Worm (Caenorhabditis elegans) whole organism, L2 larva: Measurements from ENCODE around the gene F25D1.8.

Experiments
- C34F6.9 ChIP-seq: fragments of 150-350 bp; optimal IDR thresholded peaks from 2 replicates; lab custom pipeline; 2014; ENCODE audit warnings: missing biosample characterization, missing genetic modification characterization
- R02D3.7 ChIP-seq: fragments of 150-350 bp; optimal IDR thresholded peaks from 2 replicates; lab custom pipeline; 2014; ENCODE audit warnings: missing biosample characterization, missing genetic modification characterization
- Y55F3AM.14 ChIP-seq: fragments of 200-800 bp; sonication (Bioruptor generic); optimal IDR thresholded peaks from 2 replicates; lab custom pipeline; 2018; ENCODE audit warnings: mild to moderate bottlenecking, missing genetic modification characterization, missing compliant biosample characterization
- ZK546.5 ChIP-seq: sonication (generic microtip); optimal IDR thresholded peaks from 2 replicates; lab custom pipeline; 2017; ENCODE audit warnings: missing biosample characterization, missing genetic modification characterization
- alr-1 ChIP-seq: fragments of 150-350 bp; optimal IDR thresholded peaks from 2 replicates; lab custom pipeline; 2014; ENCODE audit warnings: missing biosample characterization, missing genetic modification characterization
- aly-2 ChIP-seq: fragments of 150-350 bp; optimal IDR thresholded peaks from 2 replicates; lab custom pipeline; 2014; ENCODE audit warnings: missing biosample characterization, missing genetic modification characterization
- ama-1 ChIP-seq: fragments of 150-350 bp; optimal IDR thresholded peaks from 2 replicates; lab custom pipeline; 2018; ENCODE audit warnings: inconsistent platforms
- blmp-1 ChIP-seq: sonication (generic microtip); optimal IDR thresholded peaks from 2 replicates; lab custom pipeline; 2017; ENCODE audit warnings: missing genetic modification characterization, mild to moderate bottlenecking, missing compliant biosample characterization, antibody characterized with exemption, moderate library complexity; ENCODE audit not compliant: insufficient read depth
- ceh-16 ChIP-seq: fragments of 150-350 bp; optimal IDR thresholded peaks from 2 replicates; lab custom pipeline; 2014; ENCODE audit warnings: missing biosample characterization, missing genetic modification characterization
- ceh-82 ChIP-seq: fragments of 150-350 bp; optimal IDR thresholded peaks from 2 replicates; lab custom pipeline; 2014; ENCODE audit warnings: missing biosample characterization, missing genetic modification characterization
- crh-2 ChIP-seq: sonication (generic microtip); optimal IDR thresholded peaks from 2 replicates; lab custom pipeline; 2017; ENCODE audit warnings: missing biosample characterization, missing genetic modification characterization
- dmd-4 ChIP-seq: sonication (generic microtip); optimal IDR thresholded peaks from 2 replicates; lab custom pipeline; 2017; ENCODE audit warnings: missing biosample characterization, missing genetic modification characterization
- egl-27 ChIP-seq: sonication (generic microtip); optimal IDR thresholded peaks from 3 replicates; lab custom pipeline; 2017; ENCODE audit warnings: missing biosample characterization, missing genetic modification reagents, missing genetic modification characterization
- elt-1 ChIP-seq: fragments of 150-350 bp; optimal IDR thresholded peaks from 2 replicates; lab custom pipeline; 2014; ENCODE audit warnings: missing biosample characterization, missing genetic modification characterization
- elt-3 ChIP-seq: sonication (generic microtip); optimal IDR thresholded peaks from 2 replicates; lab custom pipeline; 2017; ENCODE audit warnings: missing biosample characterization, missing genetic modification characterization
- fos-1 ChIP-seq: fragments of 150-350 bp; optimal IDR thresholded peaks from 2 replicates; lab custom pipeline; 2014; ENCODE audit warnings: missing biosample characterization, missing genetic modification characterization
- gmeb-1 ChIP-seq: fragments of 150-350 bp; optimal IDR thresholded peaks from 2 replicates; lab custom pipeline; 2014; ENCODE audit warnings: missing biosample characterization, missing genetic modification characterization
- lin-11 ChIP-seq: fragments of 150-350 bp; sonication (generic microtip); optimal IDR thresholded peaks from 2 replicates; lab custom pipeline; 2014; ENCODE audit warnings: missing biosample characterization, missing genetic modification characterization, inconsistent platforms, mixed read lengths
- lin-13 ChIP-seq: fragments of 150-350 bp; optimal IDR thresholded peaks from 2 replicates; lab custom pipeline; 2014; ENCODE audit warnings: missing biosample characterization, missing genetic modification reagents, missing genetic modification characterization
- mab-5 ChIP-seq: fragments of 150-350 bp; optimal IDR thresholded peaks from 2 replicates; lab custom pipeline; 2014; ENCODE audit warnings: missing biosample characterization, missing genetic modification characterization
- mbf-1 ChIP-seq: sonication (generic microtip); optimal IDR thresholded peaks from 2 replicates; lab custom pipeline; 2017; ENCODE audit warnings: missing biosample characterization, missing genetic modification characterization
- mdl-1 ChIP-seq, 2 experiments: fragments of 150-350 bp in 1 of 2; sonication (generic microtip) in 1 of 2; optimal IDR thresholded peaks; 2 replicates each; lab custom pipeline; 2017; ENCODE audit warnings: missing biosample characterization in 2 of 2, missing genetic modification characterization in 2 of 2
- nhr-10 ChIP-seq: sonication (generic microtip); optimal IDR thresholded peaks from 2 replicates; lab custom pipeline; 2017; ENCODE audit warnings: missing biosample characterization, missing genetic modification characterization
- nhr-11 ChIP-seq: fragments of 150-350 bp; optimal IDR thresholded peaks from 2 replicates; lab custom pipeline; 2014; ENCODE audit warnings: missing biosample characterization, missing genetic modification characterization
- nhr-12 ChIP-seq: fragments of 150-350 bp; optimal IDR thresholded peaks from 2 replicates; lab custom pipeline; 2014; ENCODE audit warnings: missing biosample characterization, missing genetic modification characterization
- nhr-129 ChIP-seq: fragments of 150-350 bp; optimal IDR thresholded peaks from 2 replicates; lab custom pipeline; 2014; ENCODE audit warnings: missing biosample characterization, missing genetic modification characterization
- nhr-21 ChIP-seq: fragments of 150-350 bp; optimal IDR thresholded peaks from 2 replicates; lab custom pipeline; 2014; ENCODE audit warnings: missing biosample characterization, missing genetic modification characterization
- nhr-23 ChIP-seq: fragments of 150-350 bp; optimal IDR thresholded peaks from 2 replicates; lab custom pipeline; 2014; ENCODE audit warnings: missing biosample characterization, missing genetic modification reagents, missing genetic modification characterization
- nhr-237 ChIP-seq: fragments of 150-350 bp; optimal IDR thresholded peaks from 2 replicates; lab custom pipeline; 2014; ENCODE audit warnings: missing biosample characterization, missing genetic modification characterization
- nhr-25 ChIP-seq: fragments of 150-350 bp; sonication (generic microtip); optimal IDR thresholded peaks from 3 replicates; lab custom pipeline; 2014; ENCODE audit warnings: missing biosample characterization, missing genetic modification characterization
- nhr-6 ChIP-seq: fragments of 150-350 bp; optimal IDR thresholded peaks from 2 replicates; lab custom pipeline; 2014; ENCODE audit warnings: missing biosample characterization, missing genetic modification characterization
- nhr-77 ChIP-seq: fragments of 150-350 bp; optimal IDR thresholded peaks from 2 replicates; lab custom pipeline; 2014; ENCODE audit warnings: missing biosample characterization, missing genetic modification characterization
- peb-1 ChIP-seq: fragments of 150-350 bp; optimal IDR thresholded peaks from 2 replicates; lab custom pipeline; 2014; ENCODE audit warnings: missing biosample characterization, missing genetic modification characterization
- sem-4 ChIP-seq: fragments of 150-350 bp; optimal IDR thresholded peaks from 2 replicates; lab custom pipeline; 2014; ENCODE audit warnings: missing biosample characterization, missing genetic modification reagents, missing genetic modification characterization
- sma-3 ChIP-seq: sonication (generic microtip); optimal IDR thresholded peaks from 2 replicates; lab custom pipeline; 2016; ENCODE audit warnings: missing genetic modification reagents, missing genetic modification characterization, missing compliant biosample characterization
- sma-9 ChIP-seq, 2 experiments: fragments of 150-350 bp in 1 of 2; sonication (generic microtip) in 1 of 2; optimal IDR thresholded peaks; 2 replicates each; lab custom pipeline; 2014 to 2016; ENCODE audit warnings: missing genetic modification characterization in 2 of 2, mild to moderate bottlenecking in 1 of 2, missing biosample characterization in 1 of 2, missing compliant biosample characterization in 1 of 2, missing genetic modification reagents in 1 of 2, moderate library complexity in 1 of 2
- snpc-4 ChIP-seq: fragments of 150-350 bp; optimal IDR thresholded peaks from 2 replicates; lab custom pipeline; 2014; ENCODE audit warnings: missing biosample characterization, missing genetic modification characterization
- unc-39 ChIP-seq: fragments of 150-350 bp; optimal IDR thresholded peaks from 2 replicates; lab custom pipeline; 2014; ENCODE audit warnings: missing biosample characterization, missing genetic modification characterization
- unc-55 ChIP-seq: fragments of 150-350 bp; sonication (generic microtip); optimal IDR thresholded peaks from 3 replicates; lab custom pipeline; 2014; ENCODE audit warnings: missing biosample characterization, missing genetic modification reagents, missing genetic modification characterization
- unc-62 ChIP-seq: fragments of 150-350 bp; optimal IDR thresholded peaks from 2 replicates; lab custom pipeline; 2014; ENCODE audit warnings: missing biosample characterization, missing genetic modification reagents, missing genetic modification characterization
- zag-1 ChIP-seq: fragments of 150-350 bp; optimal IDR thresholded peaks from 2 replicates; lab custom pipeline; 2014; ENCODE audit warnings: missing biosample characterization, missing genetic modification characterization
- ztf-1 ChIP-seq: fragments of 200-800 bp; sonication (Bioruptor generic); conservative IDR thresholded peaks from 2 replicates; pipeline ENCODE4 v1.3.6; 2022; ENCODE audit warnings: missing genetic modification characterization, missing compliant biosample characterization
- ztf-4 ChIP-seq: fragments of 150-350 bp; optimal IDR thresholded peaks from 2 replicates; lab custom pipeline; 2014; ENCODE audit warnings: missing biosample characterization, missing genetic modification characterization

F25D1.8 gene

ce11 chrV:10525902-10526301 lies 13.3 kb upstream of the F25D1.8 start, which contains the start of the genes C35A5.8 and hda-11 (continued):
- no peak for TF ChIP-seq mdl-1 (tag; optimal IDR thresholded peaks at IDR 0.05; lab: Kevin White, UChicago)
- no peak for TF ChIP-seq lin-13 (GFP tag; lab: Kevin White, UChicago)
- TF ChIP-seq ZK546.5 (tag; lab: Kevin White, UChicago), result no peak
- peak; percentile 76 for TF ChIP-seq gmeb-1
- no peak for TF ChIP-seq nhr-10 (tag; lab: Kevin White, UChicago)
- no peak for TF ChIP-seq nhr-77 (tag; lab: Kevin White, UChicago)
- TF ChIP-seq fos-1, result peak; percentile 44
- no peak for TF ChIP-seq unc-62 (GFP tag; lab: Kevin White, UChicago)
- TF ChIP-seq nhr-11 (tag; lab: Kevin White, UChicago), result no peak
- no peak for TF ChIP-seq aly-2 (tag; lab: Kevin White, UChicago)
- no peak for TF ChIP-seq peb-1
- TF ChIP-seq, all 48 proteins: peak for 15

ce11 chrV:10528500-10528899 lies 10.7 kb upstream of the F25D1.8 start, which contains the start of gene F25D1.3:
F25D1.3 (plus strand) TSS chrV:10528724.
- no peak for TF ChIP-seq sma-9 (GFP tag; optimal IDR thresholded peaks at IDR 0.05; lab: Kevin White, UChicago)
- no peak for TF ChIP-seq sma-9 (tag; optimal IDR thresholded peaks at IDR 0.05; lab: Kevin White, UChicago)
- TF ChIP-seq dmd-4 (tag; lab: Kevin White, UChicago), result no peak
- peak; percentile 30 for TF ChIP-seq blmp-1 (tag; lab: Kevin White, UChicago)
- no peak for TF ChIP-seq nhr-10 (tag; lab: Kevin White, UChicago)
- no peak for TF ChIP-seq snpc-4
- TF ChIP-seq Y55F3AM.14, result no peak

- TF ChIP-seq fos-1, result peak; percentile 22
- no peak for TF ChIP-seq nhr-129 (tag; lab: Kevin White, UChicago)
- TF ChIP-seq nhr-25 (tag; lab: Kevin White, UChicago), result no peak
- no peak for TF ChIP-seq alr-1 (tag; lab: Kevin White, UChicago)
- no peak for TF ChIP-seq nhr-12 (tag; lab: Kevin White, UChicago)
- no peak for TF ChIP-seq mab-5 (tag; lab: Kevin White, UChicago)
- no peak for TF ChIP-seq dmd-4 (tag; lab: Kevin White, UChicago)
- TF ChIP-seq gmeb-1, result no peak
Measured at ce11 chrV:10529600-10529999, 9.6 kb upstream of the F25D1.8 start.

DNA sequence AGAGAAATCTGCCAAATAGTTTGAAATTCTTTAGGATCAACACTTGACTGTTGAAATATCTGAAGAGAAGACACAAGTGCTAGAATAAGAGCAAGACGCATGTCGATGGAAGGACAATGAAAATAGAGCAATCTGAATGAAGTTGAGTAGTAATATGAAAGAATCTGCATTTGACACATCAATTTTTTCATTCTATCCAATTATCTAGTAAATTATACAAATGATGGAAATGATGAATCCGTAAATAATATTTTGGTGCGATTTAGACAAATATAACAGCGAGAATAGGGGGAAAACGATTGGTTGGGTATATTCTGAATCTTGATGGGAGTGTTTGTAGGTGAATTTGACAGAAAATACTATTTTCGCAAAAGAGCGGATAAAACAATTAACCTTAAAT lies 6.5 kb upstream of the F25D1.8 start, which contains the start of gene txt-10:
Gene txt-10 (minus strand): TSS at position 101 of the 400 bp plus-strand sequence.
- TF ChIP-seq ceh-82 (tag; lab: Kevin White, UChicago) (no peak), elt-1 (tag; lab: Kevin White, UChicago) (no peak), snpc-4 (no peak), zag-1 (tag; lab: Kevin White, UChicago) (no peak), nhr-25 (tag; lab: Kevin White, UChicago) (no peak)

DNA sequence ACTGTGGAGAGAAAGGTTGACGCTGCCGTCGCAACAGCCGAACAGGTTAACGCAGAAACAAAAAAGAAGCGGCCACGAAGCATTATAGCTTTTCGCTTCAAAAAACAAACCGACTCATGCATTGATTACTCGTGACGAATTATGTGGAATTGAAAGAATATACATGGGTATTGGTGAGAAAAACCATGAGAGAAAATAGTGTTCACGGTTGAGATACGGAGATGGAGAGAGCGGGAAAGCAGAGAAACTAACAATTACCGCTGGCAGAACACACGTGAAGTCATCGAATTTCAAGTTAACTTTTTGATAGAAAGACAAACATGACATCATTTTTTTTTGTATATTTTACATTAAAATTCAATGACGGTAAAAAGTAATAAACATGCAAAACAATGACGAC lies 3.9 kb upstream of the F25D1.8 start:
- TF ChIP-seq sma-9 (GFP tag; optimal IDR thresholded peaks at IDR 0.05; lab: Kevin White, UChicago), result no peak
- no peak for TF ChIP-seq sma-9 (tag; optimal IDR thresholded peaks at IDR 0.05; lab: Kevin White, UChicago)
- TF ChIP-seq zag-1 (tag; lab: Kevin White, UChicago), result no peak
- TF ChIP-seq alr-1 (tag; lab: Kevin White, UChicago), result no peak
- TF ChIP-seq ztf-1 (GFP tag; lab: Robert Waterston, UW), result no peak
- TF ChIP-seq unc-55 (GFP tag; lab: Kevin White, UChicago), result peak; percentile 6
- TF ChIP-seq nhr-25 (tag; lab: Kevin White, UChicago), result peak; percentile 6
- TF ChIP-seq sma-3 (GFP tag; lab: Kevin White, UChicago), result no peak
- no peak for TF ChIP-seq sem-4 (tag; lab: Kevin White, UChicago)
- no peak for TF ChIP-seq mbf-1 (tag; lab: Kevin White, UChicago)
- TF ChIP-seq Y55F3AM.14, result no peak
- TF ChIP-seq egl-27, result no peak
- TF ChIP-seq fos-1, result peak; percentile 53
- TF ChIP-seq ztf-4 (tag; lab: Kevin White, UChicago), result peak; percentile 30
- peak in 1 of 2 experiments; percentile 12 for TF ChIP-seq mdl-1 (tag; optimal IDR thresholded peaks at IDR 0.05; lab: Kevin White, UChicago)
- TF ChIP-seq peb-1, result no peak
- no peak for TF ChIP-seq ceh-16 (tag; lab: Kevin White, UChicago)
- no peak for TF ChIP-seq unc-39 (tag; lab: Kevin White, UChicago)
- TF ChIP-seq lin-13 (GFP tag; lab: Kevin White, UChicago), result peak; percentile 28
- TF ChIP-seq mab-5 (tag; lab: Kevin White, UChicago), result no peak
- no peak for TF ChIP-seq nhr-11 (tag; lab: Kevin White, UChicago)
- TF ChIP-seq elt-3, result no peak
- TF ChIP-seq nhr-237, result no peak
- TF ChIP-seq nhr-129 (tag; lab: Kevin White, UChicago), result peak; percentile 41
- no peak for TF ChIP-seq nhr-23
- no peak for TF ChIP-seq aly-2 (tag; lab: Kevin White, UChicago)
- peak; percentile 41 for TF ChIP-seq C34F6.9
- no peak for TF ChIP-seq nhr-21 (tag; lab: Kevin White, UChicago)
- no peak for TF ChIP-seq ceh-82 (tag; lab: Kevin White, UChicago)
- no peak for TF ChIP-seq nhr-6 (tag; lab: Kevin White, UChicago)
- TF ChIP-seq crh-2, result peak; percentile 33
- no peak for TF ChIP-seq lin-11 (tag; lab: Kevin White, UChicago)
- no peak for TF ChIP-seq nhr-77 (tag; lab: Kevin White, UChicago)
- TF ChIP-seq ama-1 (lab: Kevin White, UChicago), result peak; percentile 62
- no peak for TF ChIP-seq unc-62 (GFP tag; lab: Kevin White, UChicago)
- no peak for TF ChIP-seq R02D3.7
